Worm (Caenorhabditis elegans): Measurements from ENCODE around the gene gex-5.

DNA sequence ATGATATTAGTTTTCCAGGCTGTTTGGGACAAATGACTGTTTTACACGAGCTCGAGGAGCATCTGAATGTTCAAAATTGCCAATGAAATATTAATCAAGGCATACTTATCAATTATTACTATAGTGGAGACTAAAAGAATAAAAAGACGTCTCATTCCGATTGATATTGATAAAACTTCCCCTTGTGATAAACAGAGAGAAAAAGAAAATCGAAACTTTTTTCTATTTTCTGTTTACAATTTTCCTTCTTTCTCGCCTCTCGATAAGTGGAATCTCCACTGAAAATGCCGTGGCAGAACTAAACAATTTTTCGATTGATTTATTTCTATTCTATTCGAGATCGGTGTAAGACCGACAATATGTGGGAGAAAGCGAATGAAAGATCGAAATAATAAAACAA is 1.9 kb downstream of the gex-5 start, which contains the start of gene B0393.9:
- no peak for TF ChIP-seq pag-3 (tag; optimal IDR thresholded peaks at IDR 0.05; ENCODE audit: borderline replicate concordance)
- no peak for TF ChIP-seq pqm-1 (tag; optimal IDR thresholded peaks at IDR 0.05)
- no peak for TF ChIP-seq pha-4 (tag; optimal IDR thresholded peaks at IDR 0.05)
- no peak for TF ChIP-seq lin-11 (tag; optimal IDR thresholded peaks at IDR 0.05)
- no peak for TF ChIP-seq nhr-11 (tag; optimal IDR thresholded peaks at IDR 0.05)
- TF ChIP-seq fax-1 (tag; optimal IDR thresholded peaks at IDR 0.05): no peak
- TF ChIP-seq sdc-2 (tag; optimal IDR thresholded peaks at IDR 0.05): no peak
- no peak for TF ChIP-seq hlh-8 (tag; optimal IDR thresholded peaks at IDR 0.05)

Measured in whole organism, late embryonic.